Worm (Caenorhabditis elegans): ENCODE data around the gene D1086.5.

The D1086.5 gene

DNA sequence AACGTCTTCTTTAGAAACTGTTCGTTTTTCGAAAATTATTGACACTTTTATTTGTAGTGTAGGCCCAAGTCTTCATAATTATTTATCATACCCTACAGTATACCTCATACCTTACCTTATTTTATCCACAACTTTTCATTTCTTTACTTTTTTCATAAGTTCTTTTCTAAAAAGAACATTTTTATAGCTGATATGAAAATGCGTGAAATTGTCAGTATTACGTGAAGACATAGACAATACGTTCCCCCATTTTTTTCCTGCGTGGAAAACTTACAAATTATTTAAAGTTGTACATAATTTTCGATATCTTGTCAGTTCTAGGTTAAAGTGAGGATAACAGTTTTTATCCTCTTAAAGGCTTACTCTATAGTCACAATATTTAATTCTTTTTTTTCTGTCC lies 20.3 kb downstream of the D1086.5 start:
- TF ChIP-seq pha-4 (tag; optimal IDR thresholded peaks at IDR 0.05) (no peak), skn-1 (tag; optimal IDR thresholded peaks at IDR 0.05) (no peak), tbx-2 (tag; optimal IDR thresholded peaks at IDR 0.05) (no peak), nhr-11 (tag; optimal IDR thresholded peaks at IDR 0.05) (no peak), unc-39 (tag; optimal IDR thresholded peaks at IDR 0.05) (no peak), nhr-25 (tag; optimal IDR thresholded peaks at IDR 0.05) (no peak), ceh-16 (tag; optimal IDR thresholded peaks at IDR 0.05) (no peak), ceh-82 (tag; optimal IDR thresholded peaks at IDR 0.05) (no peak), nhr-77 (tag; optimal IDR thresholded peaks at IDR 0.05) (no peak), R02D3.7 (tag; optimal IDR thresholded peaks at IDR 0.05) (no peak), zag-1 (tag; optimal IDR thresholded peaks at IDR 0.05) (no peak), egl-5 (tag; optimal IDR thresholded peaks at IDR 0.05) (no peak)

DNA sequence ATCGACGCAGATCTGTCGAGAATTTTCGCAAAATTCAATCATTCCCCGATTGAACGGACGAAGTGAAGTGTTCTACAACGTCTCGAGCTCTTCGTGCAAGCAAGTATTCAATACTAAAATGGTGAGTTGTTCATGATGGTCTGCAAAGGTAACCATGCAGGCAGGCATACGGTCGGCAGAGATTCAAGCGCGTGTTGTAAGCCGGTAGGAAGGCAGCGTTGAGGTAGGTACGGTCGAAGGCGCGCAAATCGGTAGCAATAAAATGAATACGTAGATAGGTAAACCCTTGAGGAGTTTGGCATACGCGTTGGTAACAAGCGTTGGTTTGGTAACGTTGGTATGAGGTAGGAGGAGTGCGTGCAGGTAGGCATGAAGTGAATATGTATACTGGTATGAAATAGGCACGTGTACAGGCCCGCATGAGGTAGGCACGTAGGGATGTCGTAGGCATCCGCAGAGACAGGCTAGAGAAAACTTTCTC lies 22.3 kb downstream of the D1086.5 start, which contains the start of gene D1086.17:
D1086.17 (plus strand) TSS at position 51 of the 481 bp plus-strand sequence.
- TF ChIP-seq mdl-1 (tag; optimal IDR thresholded peaks at IDR 0.05) (no peak), daf-12 (tag; optimal IDR thresholded peaks at IDR 0.05) (no peak), ztf-4 (tag; optimal IDR thresholded peaks at IDR 0.05) (no peak), pha-4 (tag; optimal IDR thresholded peaks at IDR 0.05) (no peak), elt-2 (tag; optimal IDR thresholded peaks at IDR 0.05) (no peak), sea-2 (GFP tag; optimal IDR thresholded peaks at IDR 0.05) (no peak), fkh-10 (GFP tag; optimal IDR thresholded peaks at IDR 0.05) (no peak), snpc-4 (tag; optimal IDR thresholded peaks at IDR 0.05) (no peak)

DNA sequence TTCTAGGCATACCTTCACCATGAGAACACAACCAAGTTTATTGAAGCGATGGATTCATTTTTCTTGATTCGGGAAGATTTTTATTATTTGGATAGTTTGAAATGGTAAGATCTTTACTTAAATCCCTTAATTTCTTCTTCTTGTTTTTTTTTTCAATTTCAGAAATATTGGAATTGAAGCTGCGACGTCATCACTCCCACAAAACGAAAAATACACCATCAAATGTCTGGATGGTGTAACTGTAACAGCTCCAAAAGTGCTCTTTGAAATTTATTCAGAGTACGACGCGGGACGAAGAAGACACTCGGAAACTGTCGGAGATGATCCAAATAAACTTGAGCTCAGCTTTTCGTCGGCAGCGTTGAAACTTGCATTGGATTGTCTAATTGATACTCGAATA lies 25.7 kb downstream of the D1086.5 start, which contains the start of gene D1086.21:
D1086.21 (plus strand) TSS at position 301 of the 400 bp plus-strand sequence.
- no peak for TF ChIP-seq ceh-28 (tag; optimal IDR thresholded peaks at IDR 0.05)
- TF ChIP-seq lin-39 (tag; optimal IDR thresholded peaks at IDR 0.05) = no peak
- no peak for TF ChIP-seq aly-2 (tag; optimal IDR thresholded peaks at IDR 0.05)
- TF ChIP-seq snpc-4 (tag; optimal IDR thresholded peaks at IDR 0.05) = no peak
- no peak for TF ChIP-seq egl-5 (tag; optimal IDR thresholded peaks at IDR 0.05)
- TF ChIP-seq unc-62 (GFP tag; optimal IDR thresholded peaks at IDR 0.05) = no peak

DNA sequence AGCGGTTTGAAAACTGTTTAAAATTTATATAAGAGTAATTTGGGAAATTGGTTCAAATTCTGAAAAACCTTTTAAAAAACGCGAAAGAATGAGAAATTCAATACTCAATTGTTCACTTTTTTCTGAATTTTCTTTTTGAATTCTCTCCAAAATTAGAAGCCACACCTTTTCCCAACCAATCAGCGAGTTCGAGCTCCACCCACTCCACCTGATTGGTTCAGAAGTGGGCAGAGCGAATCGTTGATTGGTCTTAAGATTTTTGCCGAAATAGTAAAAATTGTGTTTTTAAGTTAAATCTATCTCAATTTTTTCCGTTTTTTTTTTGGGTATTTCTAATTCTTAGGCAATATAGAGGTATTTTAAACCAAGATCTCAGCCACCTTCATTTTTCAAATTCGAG lies 26.2 kb downstream of the D1086.5 start:
- TF ChIP-seq nfya-1 (tag; optimal IDR thresholded peaks at IDR 0.05; ENCODE audit: insufficient read depth) (peak; percentile 90), egl-27 (tag; optimal IDR thresholded peaks at IDR 0.05) (no peak)

DNA sequence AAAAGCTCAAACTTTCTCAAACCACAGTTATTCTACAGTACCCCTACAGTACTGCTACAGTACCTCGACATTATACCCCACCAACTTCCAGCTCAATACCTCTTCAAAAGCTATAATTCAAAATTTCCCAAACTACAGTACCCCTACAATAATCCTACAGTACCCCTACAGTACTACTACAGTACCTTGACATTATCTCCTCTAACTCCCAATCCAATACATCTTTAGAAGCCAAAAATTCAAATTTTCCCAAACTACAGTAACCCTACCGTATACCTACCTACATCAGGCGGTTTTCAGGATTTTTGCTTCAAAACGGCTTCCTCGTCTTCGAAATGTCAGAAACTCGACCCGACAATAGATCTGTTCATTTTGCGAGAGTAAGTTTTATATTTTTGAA lies 32.6 kb downstream of the D1086.5 start, which contains the start of gene F58D12.3:
F58D12.3 (plus strand) TSS at position 301 of the 400 bp plus-strand sequence.
- TF ChIP-seq elt-3 (tag; optimal IDR thresholded peaks at IDR 0.05) (no peak), mml-1 (tag; optimal IDR thresholded peaks at IDR 0.05) (no peak), ceh-9 (tag; optimal IDR thresholded peaks at IDR 0.05) (no peak), nhr-76 (tag; optimal IDR thresholded peaks at IDR 0.05) (no peak), jun-1 (tag; optimal IDR thresholded peaks at IDR 0.05) (no peak), pqm-1 (tag; optimal IDR thresholded peaks at IDR 0.05) (no peak), elt-1 (tag; optimal IDR thresholded peaks at IDR 0.05) (no peak), egl-27 (tag; optimal IDR thresholded peaks at IDR 0.05) (no peak), nhr-77 (tag; optimal IDR thresholded peaks at IDR 0.05) (no peak)

DNA sequence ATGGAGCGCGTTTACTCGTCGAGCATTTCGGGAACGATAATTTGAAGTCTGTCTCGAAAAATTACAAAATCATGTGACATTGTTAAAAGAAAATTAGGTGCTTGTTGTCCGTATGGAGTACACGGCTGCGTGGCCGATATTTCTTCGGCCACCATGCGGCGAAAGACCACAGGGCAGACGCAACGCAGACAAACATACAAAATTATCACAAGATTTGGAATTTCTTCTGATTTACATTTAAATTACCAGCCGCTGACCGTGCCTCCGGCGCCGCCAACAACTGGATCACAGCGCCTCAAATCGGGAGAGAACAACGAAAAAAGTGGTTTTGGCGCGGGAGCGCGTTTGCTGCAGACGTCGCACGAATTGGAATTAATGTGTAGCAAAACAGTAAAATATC lies 35.1 kb downstream of the D1086.5 start:
- TF ChIP-seq egl-5 (tag; optimal IDR thresholded peaks at IDR 0.05) (peak; percentile 35), unc-62 (GFP tag; optimal IDR thresholded peaks at IDR 0.05) (peak; percentile 39), mdl-1 (tag; optimal IDR thresholded peaks at IDR 0.05) (peak; percentile 25), elt-2 (tag; optimal IDR thresholded peaks at IDR 0.05) (peak; percentile 77), nhr-77 (tag; optimal IDR thresholded peaks at IDR 0.05) (peak; percentile 39), eor-1 (tag; optimal IDR thresholded peaks at IDR 0.05) (peak in 1 of 2 experiments; percentile 23), jun-1 (tag; optimal IDR thresholded peaks at IDR 0.05) (peak; percentile 87), skn-1 (tag; optimal IDR thresholded peaks at IDR 0.05) (peak; percentile 18), lin-15B (tag; optimal IDR thresholded peaks at IDR 0.05) (peak; percentile 82), nhr-23 (tag; optimal IDR thresholded peaks at IDR 0.05) (peak; percentile 97), R02D3.7 (tag; optimal IDR thresholded peaks at IDR 0.05) (peak; percentile 80), nhr-28 (tag; optimal IDR thresholded peaks at IDR 0.05) (peak; percentile 41), fkh-10 (GFP tag; optimal IDR thresholded peaks at IDR 0.05) (peak; percentile 50), ztf-4 (tag; optimal IDR thresholded peaks at IDR 0.05) (peak; percentile 28), tbx-2 (tag; optimal IDR thresholded peaks at IDR 0.05) (peak; percentile 90), lin-39 (tag; optimal IDR thresholded peaks at IDR 0.05) (peak; percentile 94), nfya-1 (tag; optimal IDR thresholded peaks at IDR 0.05; ENCODE audit: insufficient read depth) (peak; percentile 87), pqm-1 (tag; optimal IDR thresholded peaks at IDR 0.05) (peak; percentile 65), ceh-28 (tag; optimal IDR thresholded peaks at IDR 0.05) (peak; percentile 86), ceh-82 (tag; optimal IDR thresholded peaks at IDR 0.05) (peak; percentile 75), nhr-25 (tag; optimal IDR thresholded peaks at IDR 0.05) (peak; percentile 96), egl-27 (tag; optimal IDR thresholded peaks at IDR 0.05) (peak; percentile 16), elt-1 (tag; optimal IDR thresholded peaks at IDR 0.05) (peak; percentile 52), lsy-12 (tag; optimal IDR thresholded peaks at IDR 0.05) (peak; percentile 94), nhr-43 (tag; optimal IDR thresholded peaks at IDR 0.05; ENCODE audit: poor library complexity, severe bottlenecking) (peak; percentile 98), nhr-76 (tag; optimal IDR thresholded peaks at IDR 0.05) (peak; percentile 10), snpc-4 (tag; optimal IDR thresholded peaks at IDR 0.05) (peak; percentile 93), pha-4 (tag; optimal IDR thresholded peaks at IDR 0.05) (peak; percentile 77)

Measured in whole organism, L3 larva.